Fruit fly (Drosophila melanogaster): Measurements from ENCODE around the gene swm.

DNA sequence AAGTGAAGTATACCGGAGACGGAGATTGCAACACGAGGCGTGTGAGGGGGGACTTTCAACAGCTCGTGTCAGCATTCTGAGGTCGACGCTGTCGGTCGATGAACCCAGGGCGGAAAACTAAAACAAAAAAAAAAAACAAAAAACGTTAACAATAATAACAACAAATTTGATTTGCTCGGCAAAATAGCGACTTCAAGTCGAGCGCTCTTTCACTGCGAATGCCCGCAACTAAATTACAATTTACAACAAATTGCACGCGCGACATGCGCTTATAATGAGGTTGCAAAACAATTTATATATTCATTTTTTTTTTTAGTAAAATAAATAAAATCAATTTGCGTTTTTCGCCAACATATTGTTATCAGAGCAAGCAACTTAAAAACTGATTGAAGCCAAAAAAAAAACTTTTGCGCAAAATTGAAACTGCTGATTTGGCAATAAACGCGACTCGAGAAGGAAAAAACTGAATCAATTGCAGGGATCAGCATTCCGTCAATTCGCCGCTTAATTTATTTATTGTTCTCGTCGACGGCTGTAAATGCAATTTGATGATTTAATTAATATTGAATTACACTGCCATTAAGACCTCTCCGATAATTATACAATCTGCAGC lies 19.5 kb upstream of the swm start:
- TF ChIP-seq CG8478 (optimal IDR thresholded peaks at IDR 0.05) (no peak), CTCF (optimal IDR thresholded peaks at IDR 0.05) (no peak)

Data from S2 (cell line).